Worm (Caenorhabditis elegans) whole organism, mixed stage, embryonic: Measurements from ENCODE around the gene C25E10.12.

Source experiments
- blmp-1 ChIP-seq: fragments of 150-350 bp; optimal IDR thresholded peaks from 2 replicates; lab custom pipeline; 2014; ENCODE audit warnings: missing biosample characterization, missing genetic modification characterization
- hlh-1 ChIP-seq: fragments of 150-350 bp; optimal IDR thresholded peaks from 2 replicates; lab custom pipeline; 2014; ENCODE audit warnings: missing biosample characterization, missing genetic modification reagents, missing genetic modification characterization
- lin-13 ChIP-seq: fragments of 150-350 bp; optimal IDR thresholded peaks from 2 replicates; lab custom pipeline; 2014; ENCODE audit warnings: missing biosample characterization, missing genetic modification characterization
- nhr-12 ChIP-seq: fragments of 150-350 bp; optimal IDR thresholded peaks from 2 replicates; lab custom pipeline; 2014; ENCODE audit warnings: missing biosample characterization, missing genetic modification characterization
- nhr-237 ChIP-seq: fragments of 150-350 bp; optimal IDR thresholded peaks from 2 replicates; lab custom pipeline; 2014; ENCODE audit warnings: missing biosample characterization, missing genetic modification characterization
- nhr-28 ChIP-seq: fragments of 150-350 bp; optimal IDR thresholded peaks from 2 replicates; lab custom pipeline; 2014; ENCODE audit warnings: missing biosample characterization, missing genetic modification characterization
- ztf-11 ChIP-seq: fragments of 150-350 bp; optimal IDR thresholded peaks from 2 replicates; lab custom pipeline; 2014; ENCODE audit warnings: missing biosample characterization, missing genetic modification characterization

- TF ChIP-seq nhr-28 (tag; lab: Kevin White, UChicago) (no peak), blmp-1 (tag; lab: Kevin White, UChicago) (no peak), lin-13 (tag; lab: Kevin White, UChicago) (no peak), hlh-1 (tag; lab: Kevin White, UChicago) (peak; percentile 69), ztf-11 (tag; lab: Kevin White, UChicago) (no peak), nhr-12 (tag; lab: Kevin White, UChicago) (no peak), nhr-237 (tag; lab: Kevin White, UChicago) (no peak)
Observed at ce11 chrV:9094060-9094628, 31.9 kb upstream of the C25E10.12 start.
